Worm (Caenorhabditis elegans): Measurements from ENCODE around the gene lin-52.

- TF ChIP-seq tab-1 (GFP tag; IDR thresholded peaks at IDR 0.05) (no peak), flt-1 (GFP tag; IDR thresholded peaks at IDR 0.05) (0 out of 2 replicates have a peak, but pooled peaks have one; percentile 39), ref-1 (GFP tag; conservative IDR thresholded peaks at IDR 0.05) (no peak)
Measured at ce11 chrIII:9776323-9776722, 48.2 kb downstream of the lin-52 start, which contains the start of gene usp-46.
